Fruit fly (Drosophila melanogaster) whole organism, embryonic: ENCODE data around the gene NFAT.

Source experiments
- B-H1 ChIP-seq: fragments of 200-800 bp; sonication (Bioruptor generic); IDR thresholded peaks from 3 replicates; pipeline ENCODE4 v1.3.6; 2022; ENCODE audit warnings: missing biosample characterization, missing genetic modification characterization
- BtbVII ChIP-seq: fragments of 200-800 bp; sonication (Bioruptor generic); optimal IDR thresholded peaks from 3 replicates; lab custom pipeline; 2017; ENCODE audit warnings: missing biosample characterization, mild to moderate bottlenecking, missing genetic modification characterization
- CG12236 ChIP-seq: fragments of 200-800 bp; sonication (Bioruptor generic); optimal IDR thresholded peaks from 2 replicates; lab custom pipeline; 2016; ENCODE audit warnings: missing biosample characterization, missing genetic modification characterization
- CG1233 ChIP-seq: fragments of 200-800 bp; sonication (Bioruptor generic); optimal IDR thresholded peaks from 4 replicates; lab custom pipeline; 2018; ENCODE audit warnings: missing biosample characterization, mild to moderate bottlenecking, missing genetic modification characterization
- CG12744 ChIP-seq: fragments of 200-800 bp; sonication (Bioruptor generic); optimal IDR thresholded peaks from 2 replicates; lab custom pipeline; 2016; ENCODE audit warnings: missing biosample characterization, missing genetic modification characterization
- CG13775 ChIP-seq: fragments of 200-800 bp; sonication (Bioruptor generic); optimal IDR thresholded peaks from 3 replicates; lab custom pipeline; 2017; ENCODE audit warnings: missing biosample characterization, mild to moderate bottlenecking, missing genetic modification characterization
- CG13894 ChIP-seq: fragments of 200-800 bp; sonication (Bioruptor generic); optimal IDR thresholded peaks from 3 replicates; lab custom pipeline; 2018; ENCODE audit warnings: missing biosample characterization, mild to moderate bottlenecking, missing genetic modification characterization, moderate library complexity
- CG14667 ChIP-seq: fragments of 200-800 bp; sonication (Bioruptor generic); IDR thresholded peaks from 2 replicates; pipeline ENCODE4 v1.3.6; 2022; ENCODE audit warnings: missing biosample characterization, missing genetic modification characterization
- CG14710 ChIP-seq: fragments of 200-800 bp; sonication (Bioruptor generic); optimal IDR thresholded peaks from 3 replicates; lab custom pipeline; 2019; ENCODE audit warnings: missing biosample characterization, mild to moderate bottlenecking, missing genetic modification characterization, moderate library complexity
- CG1602 ChIP-seq: fragments of 200-800 bp; sonication (Bioruptor generic); optimal IDR thresholded peaks from 3 replicates; lab custom pipeline; 2016; ENCODE audit warnings: missing biosample characterization, missing genetic modification characterization
- CG2120 ChIP-seq: fragments of 200-800 bp; sonication (Bioruptor generic); optimal IDR thresholded peaks from 3 replicates; lab custom pipeline; 2016; ENCODE audit warnings: missing biosample characterization, missing genetic modification characterization
- CG2875 ChIP-seq: fragments of 200-800 bp; sonication (Bioruptor generic); optimal IDR thresholded peaks from 2 replicates; lab custom pipeline; 2017; ENCODE audit warnings: missing biosample characterization, mild to moderate bottlenecking, missing genetic modification characterization, missing genetic modification reagents
- CG2889 ChIP-seq: fragments of 200-800 bp; sonication (Bioruptor generic); IDR thresholded peaks from 3 replicates; pipeline ENCODE4 v1.3.6; 2022; ENCODE audit warnings: missing biosample characterization, missing genetic modification characterization
- CG30431 ChIP-seq: fragments of 200-800 bp; sonication (Bioruptor generic); optimal IDR thresholded peaks from 2 replicates; lab custom pipeline; 2017; ENCODE audit warnings: missing biosample characterization, missing genetic modification characterization
- CG33213 ChIP-seq: fragments of 200-800 bp; sonication (Bioruptor generic); optimal IDR thresholded peaks from 3 replicates; lab custom pipeline; 2016; ENCODE audit warnings: missing biosample characterization, missing genetic modification characterization
- CG3847 ChIP-seq: fragments of 200-800 bp; sonication (Bioruptor generic); IDR thresholded peaks from 2 replicates; pipeline ENCODE4 v1.3.6; 2022; ENCODE audit warnings: missing biosample characterization, missing genetic modification characterization
- CG4282 ChIP-seq: fragments of 200-800 bp; sonication (Bioruptor generic); optimal IDR thresholded peaks from 2 replicates; lab custom pipeline; 2016; ENCODE audit warnings: missing biosample characterization, missing genetic modification characterization
- CG6654 ChIP-seq: fragments of 200-800 bp; sonication (Bioruptor generic); optimal IDR thresholded peaks from 2 replicates; lab custom pipeline; 2017; ENCODE audit warnings: missing biosample characterization, mild to moderate bottlenecking, missing genetic modification characterization
- CG7786 ChIP-seq: fragments of 200-800 bp; sonication (Bioruptor generic); optimal IDR thresholded peaks from 2 replicates; lab custom pipeline; 2016; ENCODE audit warnings: missing biosample characterization, missing genetic modification characterization
- CG9609 ChIP-seq: fragments of 200-800 bp; sonication (Bioruptor generic); optimal IDR thresholded peaks from 3 replicates; lab custom pipeline; 2016; ENCODE audit warnings: missing biosample characterization, missing genetic modification characterization
- CG9817 ChIP-seq: fragments of 200-800 bp; sonication (Bioruptor generic); optimal IDR thresholded peaks from 2 replicates; lab custom pipeline; 2018; ENCODE audit warnings: missing biosample characterization, mild to moderate bottlenecking, missing genetic modification characterization, moderate library complexity
- CHES-1-like ChIP-seq: fragments of 200-800 bp; sonication (Bioruptor generic); optimal IDR thresholded peaks from 2 replicates; lab custom pipeline; 2016; ENCODE audit warnings: missing biosample characterization, missing genetic modification characterization
- Eip74EF ChIP-seq, 2 experiments: fragments of 200-800 bp in 1 of 2; fragments of >200 bp in 1 of 2; sonication (Bioruptor generic) in 1 of 2; optimal IDR thresholded peaks; 2 replicates each; lab custom pipeline; 2017 to 2019; ENCODE audit warnings: missing biosample characterization in 2 of 2, missing genetic modification characterization in 2 of 2, mild to moderate bottlenecking in 1 of 2, moderate library complexity in 1 of 2
- GATAe ChIP-seq: fragments of 200-800 bp; sonication (Bioruptor generic); conservative IDR thresholded peaks from 2 replicates; pipeline ENCODE4 v1.3.6; 2022; ENCODE audit warnings: missing biosample characterization, missing genetic modification characterization
- Gsc ChIP-seq: fragments of 200-800 bp; sonication (Bioruptor generic); IDR thresholded peaks from 2 replicates; pipeline ENCODE4 v1.3.6; 2022; ENCODE audit warnings: missing biosample characterization, missing genetic modification characterization
- HLHmδ ChIP-seq: fragments of 200-800 bp; sonication (Bioruptor generic); optimal IDR thresholded peaks from 2 replicates; lab custom pipeline; 2018; ENCODE audit warnings: missing biosample characterization, mild to moderate bottlenecking, missing genetic modification characterization, moderate library complexity
- MBD-R2 ChIP-seq: fragments of 200-800 bp; sonication (Bioruptor generic); IDR thresholded peaks from 2 replicates; pipeline ENCODE4 v1.3.6; 2022; ENCODE audit warnings: missing biosample characterization, missing genetic modification characterization
- Mrtf ChIP-seq: fragments of 200-800 bp; sonication (Bioruptor generic); IDR thresholded peaks from 3 replicates; pipeline ENCODE4 v1.3.6; 2022; ENCODE audit warnings: missing biosample characterization, missing genetic modification characterization
- NC2α ChIP-seq: fragments of 200-800 bp; sonication (Bioruptor generic); optimal IDR thresholded peaks from 2 replicates; lab custom pipeline; 2016; ENCODE audit warnings: missing biosample characterization, missing genetic modification characterization
- NFAT ChIP-seq: fragments of 200-800 bp; sonication (Bioruptor generic); IDR thresholded peaks from 2 replicates; pipeline ENCODE4 v1.3.6; 2022; ENCODE audit warnings: missing biosample characterization, missing genetic modification characterization
- Opbp ChIP-seq: fragments of 200-800 bp; sonication (Bioruptor generic); IDR thresholded peaks from 3 replicates; pipeline ENCODE4 v1.3.6; 2022; ENCODE audit warnings: missing biosample characterization, missing genetic modification characterization; ENCODE audit not compliant: partially characterized antibody
- bab2 ChIP-seq: fragments of 200-800 bp; sonication (Bioruptor generic); optimal IDR thresholded peaks from 2 replicates; lab custom pipeline; 2016; ENCODE audit warnings: missing biosample characterization, missing genetic modification characterization
- btn ChIP-seq: fragments of 200-800 bp; sonication (Bioruptor generic); optimal IDR thresholded peaks from 2 replicates; lab custom pipeline; 2016; ENCODE audit warnings: missing biosample characterization, missing genetic modification characterization
- cas ChIP-seq: fragments of 200-800 bp; sonication (Bioruptor generic); IDR thresholded peaks from 2 replicates; pipeline ENCODE4 v1.3.6; 2022; ENCODE audit warnings: missing biosample characterization, missing genetic modification characterization
- chm ChIP-seq: fragments of 200-800 bp; sonication (Bioruptor generic); IDR thresholded peaks from 2 replicates; pipeline ENCODE4 v1.3.6; 2022; ENCODE audit warnings: missing biosample characterization, missing genetic modification characterization
- crc ChIP-seq: fragments of 200-800 bp; sonication (Bioruptor generic); optimal IDR thresholded peaks from 2 replicates; lab custom pipeline; 2016; ENCODE audit warnings: missing biosample characterization, missing genetic modification characterization
- croc ChIP-seq: fragments of 200-800 bp; sonication (Bioruptor generic); conservative IDR thresholded peaks from 3 replicates; pipeline ENCODE4 v1.3.6; 2022; ENCODE audit warnings: missing biosample characterization, missing genetic modification characterization
- dimm ChIP-seq: fragments of 200-800 bp; sonication (Bioruptor generic); IDR thresholded peaks from 2 replicates; pipeline ENCODE4 v1.3.6; 2022; ENCODE audit warnings: missing biosample characterization, missing genetic modification characterization
- ems ChIP-seq: fragments of 200-800 bp; sonication (Bioruptor generic); optimal IDR thresholded peaks from 3 replicates; lab custom pipeline; 2016; ENCODE audit warnings: missing biosample characterization, missing genetic modification characterization
- eyg ChIP-seq: fragments of 200-800 bp; sonication (Bioruptor generic); optimal IDR thresholded peaks from 3 replicates; lab custom pipeline; 2016; ENCODE audit warnings: missing biosample characterization, missing genetic modification characterization
- h ChIP-seq: fragments of >200 bp; optimal IDR thresholded peaks from 2 replicates; lab custom pipeline; 2017
- hbn ChIP-seq: fragments of 200-800 bp; sonication (Bioruptor generic); IDR thresholded peaks from 2 replicates; pipeline ENCODE4 v1.3.6; 2022; ENCODE audit warnings: missing biosample characterization, missing genetic modification characterization; ENCODE audit not compliant: partially characterized antibody
- hkb ChIP-seq, 2 experiments: fragments of 200-800 bp in 1 of 2; fragments of >200 bp in 1 of 2; sonication (Bioruptor generic) in 1 of 2; IDR thresholded peaks in 1 of 2; optimal IDR thresholded peaks in 1 of 2; 2 replicates each; pipeline versions ENCODE4 v1.3.6 to Lab custom; 2017 to 2022; ENCODE audit warnings: missing biosample characterization in 1 of 2, missing genetic modification characterization in 1 of 2
- jumu ChIP-seq: fragments of 200-800 bp; sonication (Bioruptor generic); optimal IDR thresholded peaks from 3 replicates; lab custom pipeline; 2016; ENCODE audit warnings: missing biosample characterization, missing genetic modification characterization
- knrl ChIP-seq: fragments of 200-800 bp; sonication (Bioruptor generic); IDR thresholded peaks from 3 replicates; pipeline ENCODE4 v1.3.6; 2022; ENCODE audit warnings: missing biosample characterization, missing genetic modification characterization; ENCODE audit not compliant: partially characterized antibody
- phol ChIP-seq: fragments of 200-800 bp; sonication (Bioruptor generic); optimal IDR thresholded peaks from 3 replicates; lab custom pipeline; 2018; ENCODE audit warnings: missing biosample characterization, mild to moderate bottlenecking, missing genetic modification characterization, moderate library complexity
- pita ChIP-seq: fragments of 200-800 bp; sonication (Bioruptor generic); optimal IDR thresholded peaks from 2 replicates; lab custom pipeline; 2017; ENCODE audit warnings: missing biosample characterization, mild to moderate bottlenecking, missing genetic modification characterization
- sima ChIP-seq: fragments of 200-800 bp; sonication (Bioruptor generic); optimal IDR thresholded peaks from 2 replicates; lab custom pipeline; 2016; ENCODE audit warnings: missing biosample characterization, missing genetic modification characterization
- sisA ChIP-seq: fragments of 200-800 bp; sonication (Bioruptor generic); IDR thresholded peaks from 2 replicates; pipeline ENCODE4 v1.3.6; 2022; ENCODE audit warnings: missing biosample characterization, missing genetic modification characterization
- slp2 ChIP-seq: fragments of 200-800 bp; sonication (Bioruptor generic); optimal IDR thresholded peaks from 2 replicates; lab custom pipeline; 2016; ENCODE audit warnings: missing biosample characterization, missing genetic modification characterization
- tx ChIP-seq: fragments of 200-800 bp; sonication (Bioruptor generic); optimal IDR thresholded peaks from 2 replicates; lab custom pipeline; 2016; ENCODE audit warnings: missing biosample characterization, missing genetic modification characterization
- zen2 ChIP-seq: fragments of 200-800 bp; sonication (Bioruptor generic); IDR thresholded peaks from 3 replicates; pipeline ENCODE4 v1.3.6; 2022; ENCODE audit warnings: missing biosample characterization, missing genetic modification characterization; ENCODE audit not compliant: partially characterized antibody

Gene NFAT

dm6 chrX:13626579-13626894, 2.0 kb downstream of the NFAT start (continued):
- TF ChIP-seq bab2 (GFP tag; lab: Kevin White, UChicago): peak; percentile 77
- TF ChIP-seq CG2875 (GFP tag; lab: Kevin White, UChicago): peak; percentile 47
- peak; percentile 80 for TF ChIP-seq CG3847 (GFP tag; lab: Robert Waterston, UW)
- TF ChIP-seq CG14710 (tag; lab: Kevin White, UChicago): peak; percentile 59
- TF ChIP-seq B-H1 (GFP tag; lab: Robert Waterston, UW): peak; percentile 64
- peak; percentile 37 for TF ChIP-seq chm
- peak; percentile 57 for TF ChIP-seq CG12744
- TF ChIP-seq CG13894: peak; percentile 49
- TF ChIP-seq sima (GFP tag; lab: Kevin White, UChicago): no peak
- peak; percentile 44; the same call in 1 of the 2 replicates for TF ChIP-seq GATAe (GFP tag; lab: Robert Waterston, UW)
- peak; percentile 70 for TF ChIP-seq slp2 (GFP tag; lab: Kevin White, UChicago)
- peak; percentile 65 for TF ChIP-seq jumu (GFP tag; lab: Kevin White, UChicago)
- TF ChIP-seq Eip74EF (GFP tag; optimal IDR thresholded peaks at IDR 0.05; lab: Kevin White, UChicago): peak in 1 of 2 experiments; percentile 66
- peak; percentile 41 for TF ChIP-seq crc (GFP tag; lab: Kevin White, UChicago)
- TF ChIP-seq sisA (GFP tag; lab: Robert Waterston, UW): peak; percentile 81
- peak; percentile 48; the same call in 1 of the 2 replicates for TF ChIP-seq CG14667 (GFP tag; lab: Robert Waterston, UW)
- TF ChIP-seq cas (GFP tag; lab: Robert Waterston, UW): no peak
- no peak for TF ChIP-seq hbn (GFP tag; lab: Robert Waterston, UW)
- TF ChIP-seq ems (GFP tag; lab: Kevin White, UChicago): peak; percentile 71
- peak; percentile 51 for TF ChIP-seq CG33213 (GFP tag; lab: Kevin White, UChicago)
- peak; percentile 23 for TF ChIP-seq CG30431 (GFP tag; lab: Kevin White, UChicago)
- TF ChIP-seq Mrtf: peak; percentile 68; the same call in 2 of the 3 replicates
- TF ChIP-seq CG9609 (GFP tag; lab: Kevin White, UChicago): peak; percentile 76
- TF ChIP-seq MBD-R2 (GFP tag; lab: Robert Waterston, UW): peak; percentile 32; the same call in 1 of the 2 replicates
- peak; percentile 55 for TF ChIP-seq CG13775 (GFP tag; lab: Kevin White, UChicago)
- no peak for TF ChIP-seq dimm (GFP tag; lab: Robert Waterston, UW)
- TF ChIP-seq CHES-1-like (GFP tag; lab: Kevin White, UChicago): peak; percentile 76
- peak; percentile 22 for TF ChIP-seq CG4282
- TF ChIP-seq NC2α (GFP tag; lab: Kevin White, UChicago): peak; percentile 9
- TF ChIP-seq h (lab: Kevin White, UChicago): no peak
- TF ChIP-seq CG1602 (GFP tag; lab: Kevin White, UChicago): peak; percentile 58
- peak; percentile 90 for TF ChIP-seq CG2120 (GFP tag; lab: Kevin White, UChicago)
- TF ChIP-seq NFAT (GFP tag; lab: Robert Waterston, UW): peak; percentile 93
- peak; percentile 73 for TF ChIP-seq tx
- peak; percentile 72 for TF ChIP-seq BtbVII (GFP tag; lab: Kevin White, UChicago)
- TF ChIP-seq phol (tag; lab: Kevin White, UChicago): peak; percentile 72
- no peak for TF ChIP-seq Gsc (GFP tag; lab: Robert Waterston, UW)
- no peak for TF ChIP-seq pita (GFP tag; lab: Kevin White, UChicago)
- no peak for TF ChIP-seq Opbp
- TF ChIP-seq CG2889 (GFP tag; lab: Robert Waterston, UW): peak; percentile 46; the same call in 1 of the 3 replicates
- no peak for TF ChIP-seq knrl (GFP tag; lab: Robert Waterston, UW)
- TF ChIP-seq CG6654 (GFP tag; lab: Kevin White, UChicago): peak; percentile 0
- no peak for TF ChIP-seq hkb (optimal IDR thresholded peaks at IDR 0.05; lab: Kevin White, UChicago)
- TF ChIP-seq hkb (GFP tag; IDR thresholded peaks at IDR 0.05; lab: Robert Waterston, UW): peak; percentile 64
- peak; percentile 57 for TF ChIP-seq croc (GFP tag; lab: Robert Waterston, UW)
- TF ChIP-seq zen2: no peak
- TF ChIP-seq CG1233 (GFP tag; lab: Kevin White, UChicago): peak; percentile 74
- TF ChIP-seq eyg (GFP tag; lab: Kevin White, UChicago): peak; percentile 22
- peak; percentile 78 for TF ChIP-seq CG7786
- TF ChIP-seq btn (GFP tag; lab: Kevin White, UChicago): no peak
- TF ChIP-seq HLHmδ: peak; percentile 4
- TF ChIP-seq CG9817 (tag; lab: Kevin White, UChicago): peak; percentile 86
- peak; percentile 37 for TF ChIP-seq CG12236 (GFP tag; lab: Kevin White, UChicago)
